Fruit fly (Drosophila melanogaster) whole organism, adult: ENCODE measurements around the gene CG15506.

Source experiments
- CG11617 ChIP-seq: fragments of 200-800 bp; sonication (Bioruptor generic); optimal IDR thresholded peaks from 2 replicates; lab custom pipeline; 2017; ENCODE audit warnings: mild to moderate bottlenecking, missing biosample characterization, missing genetic modification reagents, missing genetic modification characterization
- CG12768 ChIP-seq: fragments of 200-800 bp; sonication (Bioruptor generic); optimal IDR thresholded peaks from 2 replicates; lab custom pipeline; 2017; ENCODE audit warnings: missing biosample characterization, missing genetic modification characterization, mild to moderate bottlenecking, moderate library complexity, missing genetic modification reagents
- CG14711 ChIP-seq: fragments of 200-800 bp; sonication (Bioruptor generic); optimal IDR thresholded peaks from 2 replicates; lab custom pipeline; 2018; ENCODE audit warnings: missing biosample characterization, mild to moderate bottlenecking, missing genetic modification characterization, moderate library complexity
- CG1620 ChIP-seq: fragments of 200-800 bp; sonication (Bioruptor generic); optimal IDR thresholded peaks from 2 replicates; lab custom pipeline; 2016; ENCODE audit warnings: missing biosample characterization, missing genetic modification characterization
- CG33017 ChIP-seq: fragments of 200-800 bp; sonication (Bioruptor generic); optimal IDR thresholded peaks from 2 replicates; lab custom pipeline; 2018; ENCODE audit warnings: missing biosample characterization, mild to moderate bottlenecking, missing genetic modification characterization, moderate library complexity
- CG5204 ChIP-seq: fragments of 200-800 bp; sonication (Bioruptor generic); optimal IDR thresholded peaks from 2 replicates; lab custom pipeline; 2016; ENCODE audit warnings: missing biosample characterization, missing genetic modification characterization
- CG7045 ChIP-seq: fragments of 200-800 bp; sonication (Bioruptor generic); optimal IDR thresholded peaks from 2 replicates; lab custom pipeline; 2017; ENCODE audit warnings: missing biosample characterization, mild to moderate bottlenecking, missing genetic modification characterization
- CG7101 ChIP-seq: fragments of 200-800 bp; sonication (Bioruptor generic); optimal IDR thresholded peaks from 2 replicates; lab custom pipeline; 2018; ENCODE audit warnings: missing biosample characterization, mild to moderate bottlenecking, missing genetic modification characterization, moderate library complexity
- Clk ChIP-seq: fragments of 200-800 bp; sonication (Bioruptor generic); optimal IDR thresholded peaks from 2 replicates; lab custom pipeline; 2017; ENCODE audit warnings: missing biosample characterization, missing genetic modification characterization
- Crg-1 ChIP-seq: fragments of 200-800 bp; sonication (Bioruptor generic); optimal IDR thresholded peaks from 2 replicates; lab custom pipeline; 2016; ENCODE audit warnings: missing biosample characterization, missing genetic modification characterization
- Hr96 ChIP-seq: fragments of 200-800 bp; sonication (Bioruptor generic); optimal IDR thresholded peaks from 2 replicates; lab custom pipeline; 2016; ENCODE audit warnings: missing biosample characterization, missing genetic modification characterization
- Mnt ChIP-seq: fragments of 200-800 bp; sonication (Bioruptor generic); optimal IDR thresholded peaks from 2 replicates; lab custom pipeline; 2016; ENCODE audit warnings: missing biosample characterization, mild to moderate bottlenecking, missing genetic modification characterization
- bab1 ChIP-seq: fragments of 200-800 bp; sonication (Bioruptor generic); optimal IDR thresholded peaks from 3 replicates; lab custom pipeline; 2019; ENCODE audit warnings: missing biosample characterization, mild to moderate bottlenecking, missing genetic modification characterization, moderate library complexity
- cic ChIP-seq: fragments of 200-800 bp; sonication (Bioruptor generic); optimal IDR thresholded peaks from 2 replicates; lab custom pipeline; 2017; ENCODE audit warnings: missing biosample characterization, mild to moderate bottlenecking, missing genetic modification characterization, moderate library complexity
- cnc ChIP-seq, 2 experiments: fragments of >200 bp; optimal IDR thresholded peaks; 2 replicates each; lab custom pipeline; 2017
- kay ChIP-seq: fragments of 200-800 bp; sonication (Bioruptor generic); peaks from one replicate; lab custom pipeline; 2016; ENCODE audit warnings: missing biosample characterization, missing genetic modification characterization, borderline replicate concordance
- ovo ChIP-seq: fragments of 200-800 bp; sonication (Bioruptor generic); optimal IDR thresholded peaks from 2 replicates; lab custom pipeline; 2016; ENCODE audit warnings: missing biosample characterization, missing genetic modification characterization
- pad ChIP-seq: fragments of 200-800 bp; sonication (Bioruptor generic); optimal IDR thresholded peaks from 3 replicates; lab custom pipeline; 2017; ENCODE audit warnings: missing biosample characterization, missing genetic modification characterization, mild to moderate bottlenecking, moderate library complexity, missing genetic modification reagents
- tj ChIP-seq: fragments of 200-800 bp; sonication (Bioruptor generic); optimal IDR thresholded peaks from 3 replicates; lab custom pipeline; 2017; ENCODE audit warnings: missing biosample characterization, mild to moderate bottlenecking, missing genetic modification characterization, moderate library complexity
- toe ChIP-seq: fragments of 200-800 bp; sonication (Bioruptor generic); optimal IDR thresholded peaks from 2 replicates; lab custom pipeline; 2016; ENCODE audit warnings: missing biosample characterization, missing genetic modification characterization

Gene CG15506

DNA sequence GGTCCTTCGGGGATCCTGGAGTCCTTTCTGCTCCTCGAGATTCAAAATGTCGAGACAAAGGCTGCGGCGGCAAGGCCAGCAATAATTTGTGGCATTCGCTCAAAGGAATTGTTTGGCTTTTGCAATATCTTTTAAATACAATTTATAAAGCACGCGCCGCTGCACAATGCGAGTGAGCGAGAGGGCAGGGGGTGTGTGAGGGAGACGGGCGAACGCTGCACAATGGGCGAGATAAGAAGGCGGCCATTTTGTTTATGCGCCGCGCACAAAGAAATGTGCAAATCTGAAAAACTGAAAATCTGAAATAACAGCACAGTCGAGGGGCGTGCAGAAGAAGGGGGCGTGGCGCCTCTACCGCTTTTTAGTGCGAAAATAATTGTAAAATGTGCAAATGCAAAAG lies 10.1 kb upstream of the CG15506 start:
- TF ChIP-seq bab1 (GFP tag; lab: Kevin White, UChicago) (no peak), Mnt (no peak), kay (no peak), cnc (optimal IDR thresholded peaks at IDR 0.05; lab: Kevin White, UChicago) (no peak), Crg-1 (GFP tag; lab: Kevin White, UChicago) (no peak), Clk (GFP tag; lab: Kevin White, UChicago) (no peak), ovo (GFP tag; lab: Kevin White, UChicago) (no peak), pad (GFP tag; lab: Kevin White, UChicago) (no peak), CG14711 (tag; lab: Kevin White, UChicago) (no peak), CG12768 (no peak), CG1620 (GFP tag; lab: Kevin White, UChicago) (no peak), tj (GFP tag; lab: Kevin White, UChicago) (no peak), Hr96 (GFP tag; lab: Kevin White, UChicago) (no peak), CG33017 (no peak)

DNA sequence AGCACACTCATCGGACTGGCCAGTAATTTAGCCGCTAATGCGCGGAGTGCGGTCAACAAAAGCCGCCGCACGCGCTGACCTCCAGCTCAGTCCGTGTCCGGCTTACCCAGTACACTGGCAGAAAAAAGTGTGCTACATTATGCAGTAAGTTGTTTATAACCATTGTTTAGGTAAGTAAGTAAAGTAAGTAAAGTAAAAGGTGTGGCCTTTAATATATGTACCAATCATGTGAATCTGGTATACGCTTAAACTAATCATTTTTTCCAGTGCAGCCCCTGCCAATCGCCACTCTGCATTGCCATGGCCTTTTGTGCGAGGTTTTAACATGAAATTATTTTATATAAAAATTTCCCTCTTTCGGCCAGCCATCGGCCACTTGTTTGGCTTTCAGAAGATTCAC lies 7.0 kb upstream of the CG15506 start:
- TF ChIP-seq CG11617 (GFP tag; lab: Kevin White, UChicago) (no peak), ovo (GFP tag; lab: Kevin White, UChicago) (no peak), CG7101 (tag; lab: Kevin White, UChicago) (no peak), Mnt (no peak), Clk (GFP tag; lab: Kevin White, UChicago) (no peak), CG12768 (no peak), Crg-1 (GFP tag; lab: Kevin White, UChicago) (no peak), CG1620 (GFP tag; lab: Kevin White, UChicago) (no peak), cic (GFP tag; lab: Kevin White, UChicago) (no peak), Hr96 (GFP tag; lab: Kevin White, UChicago) (no peak), toe (GFP tag; lab: Kevin White, UChicago) (no peak), CG7045 (GFP tag; lab: Kevin White, UChicago) (no peak), CG33017 (no peak)

DNA sequence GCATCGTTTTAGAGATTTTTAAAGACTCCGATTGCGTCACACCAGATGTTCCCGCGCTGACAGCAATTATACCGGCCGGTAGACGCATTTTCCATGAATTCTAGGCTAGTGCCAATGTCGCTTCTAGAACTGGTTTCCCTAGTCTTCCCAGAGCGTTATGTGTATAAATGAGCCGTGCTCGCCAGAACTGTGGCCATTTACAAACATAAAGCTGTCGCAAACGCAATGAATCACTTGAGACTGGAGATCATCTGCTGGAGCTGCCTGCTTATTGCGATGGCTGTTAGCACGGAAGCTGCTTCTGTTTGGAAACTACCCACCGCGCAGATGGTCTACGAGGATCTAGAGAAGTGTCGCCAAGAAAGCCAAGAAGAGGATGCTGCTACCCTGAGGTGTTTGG lies 4.1 kb upstream of the CG15506 start, which contains the start of gene Obp99d:
Gene Obp99d, plus strand, starts transcription at position 192 of the 400 bp plus-strand sequence.
- TF ChIP-seq CG1620 (GFP tag; lab: Kevin White, UChicago) (no peak), CG7101 (tag; lab: Kevin White, UChicago) (no peak), CG33017 (no peak), cic (GFP tag; lab: Kevin White, UChicago) (no peak), kay (no peak), CG7045 (GFP tag; lab: Kevin White, UChicago) (no peak), Clk (GFP tag; lab: Kevin White, UChicago) (no peak), cnc (optimal IDR thresholded peaks at IDR 0.05; lab: Kevin White, UChicago) (no peak), toe (GFP tag; lab: Kevin White, UChicago) (no peak), tj (GFP tag; lab: Kevin White, UChicago) (no peak)

DNA sequence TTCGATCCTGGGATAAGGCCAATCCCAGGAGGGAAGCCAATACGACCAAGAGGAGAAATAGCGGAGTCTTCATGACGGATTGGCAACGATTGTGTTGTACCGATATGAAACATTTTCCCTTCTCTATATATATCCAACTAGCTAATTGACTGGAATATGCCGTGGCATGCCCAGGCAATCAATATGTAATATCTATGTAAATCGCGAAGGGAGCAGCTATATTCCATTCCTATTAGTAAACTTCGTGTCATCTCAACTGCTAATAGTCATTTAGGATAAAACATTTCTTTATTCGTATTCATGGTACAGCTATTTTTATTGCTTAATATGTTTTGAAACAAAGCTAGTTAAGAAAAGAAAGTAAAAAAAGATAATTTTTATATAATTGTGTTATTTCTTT lies 3.2 kb upstream of the CG15506 start, which contains the start of gene Dup99B:
Gene Dup99B, minus strand, starts transcription at position 101 of the 400 bp plus-strand sequence.
- TF ChIP-seq Hr96 (GFP tag; lab: Kevin White, UChicago) (no peak), cnc (optimal IDR thresholded peaks at IDR 0.05; lab: Kevin White, UChicago) (no peak), ovo (GFP tag; lab: Kevin White, UChicago) (no peak), pad (GFP tag; lab: Kevin White, UChicago) (no peak), Crg-1 (GFP tag; lab: Kevin White, UChicago) (no peak), tj (GFP tag; lab: Kevin White, UChicago) (no peak), Mnt (no peak)

DNA sequence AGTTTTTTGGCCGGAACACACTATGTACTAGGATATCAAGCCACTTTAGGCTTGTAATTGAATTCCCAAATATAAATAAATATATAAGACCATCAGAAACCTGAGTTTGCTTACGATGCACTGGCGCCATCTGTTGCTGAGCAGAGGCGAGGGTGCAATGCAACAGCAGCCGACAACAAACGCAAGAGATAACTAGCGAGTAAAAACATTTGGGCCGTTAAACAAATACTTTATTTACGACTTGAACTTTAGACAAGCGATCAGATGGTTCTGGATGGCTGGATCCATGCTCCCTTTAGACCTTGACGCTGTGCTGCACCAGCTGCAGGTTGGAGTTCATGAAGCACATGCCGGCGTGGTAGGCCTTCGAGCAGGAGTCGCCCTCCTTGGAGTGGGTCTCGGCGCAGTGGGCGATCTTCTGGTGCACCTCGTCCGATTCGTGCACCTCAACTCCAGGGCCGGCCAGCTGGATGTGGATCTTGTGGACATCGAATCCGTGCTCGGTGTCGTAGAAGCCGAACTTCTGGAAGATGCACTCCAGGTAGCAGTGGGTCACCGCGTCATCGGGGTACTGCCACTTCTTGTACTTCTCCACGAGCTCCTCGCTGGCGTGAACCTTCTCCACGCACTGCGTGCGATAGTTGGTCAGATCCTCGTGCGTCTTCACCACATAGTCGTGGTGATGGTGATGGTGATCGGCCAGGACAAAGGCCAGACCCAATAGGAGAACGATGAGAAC lies 2.3 kb upstream of the CG15506 start:
- no peak for TF ChIP-seq CG12768

DNA sequence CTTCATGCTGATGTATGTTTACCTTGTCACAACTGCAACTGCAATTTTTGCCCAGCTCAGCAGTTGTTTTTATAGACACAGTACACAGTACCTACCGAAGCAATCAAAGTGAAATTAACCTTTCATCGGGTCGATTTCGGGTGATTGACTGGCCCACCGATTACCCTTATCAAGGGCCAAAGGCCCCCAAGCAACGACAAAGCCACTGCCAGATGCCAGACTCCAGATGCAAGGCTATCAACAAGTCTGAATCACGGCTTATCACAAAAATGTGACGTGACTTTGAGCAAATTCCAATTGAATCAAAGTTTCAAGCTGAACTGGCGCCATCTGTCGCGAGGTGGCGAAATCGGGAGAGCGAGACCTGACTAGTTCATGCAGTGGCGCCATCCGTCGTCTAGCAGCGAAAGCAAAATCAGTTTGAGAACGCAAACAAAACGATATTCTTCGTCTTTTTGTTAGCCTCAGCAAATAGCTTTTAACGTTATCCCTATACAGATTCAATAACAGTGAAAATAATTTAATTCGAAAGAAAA lies 1.6 kb upstream of the CG15506 start, which contains the start of gene Obp99b:
Gene Obp99b, minus strand, starts transcription at position 115 of the 536 bp plus-strand sequence.
- no peak for TF ChIP-seq CG11617 (GFP tag; lab: Kevin White, UChicago)
- TF ChIP-seq CG7045 (GFP tag; lab: Kevin White, UChicago) = peak; percentile 5
- no peak for TF ChIP-seq CG14711 (tag; lab: Kevin White, UChicago)
- TF ChIP-seq Hr96 (GFP tag; lab: Kevin White, UChicago) = peak; percentile 51
- peak; percentile 25 for TF ChIP-seq CG5204 (GFP tag; lab: Kevin White, UChicago)
- peak; percentile 38 for TF ChIP-seq toe (GFP tag; lab: Kevin White, UChicago)
- TF ChIP-seq CG1620 (GFP tag; lab: Kevin White, UChicago) = peak; percentile 4
- no peak for TF ChIP-seq Mnt
- peak; percentile 26 for TF ChIP-seq tj (GFP tag; lab: Kevin White, UChicago)
- peak; percentile 28 for TF ChIP-seq bab1 (GFP tag; lab: Kevin White, UChicago)
